Fruit fly (Drosophila melanogaster) whole organism, embryonic: ENCODE data around the gene RpS2.

Experiments used
- B-H1 ChIP-seq: fragments of 200-800 bp; sonication (Bioruptor generic); IDR thresholded peaks from 3 replicates; pipeline ENCODE4 v1.3.6; 2022; ENCODE audit warnings: missing biosample characterization, missing genetic modification characterization
- BEAF-32 ChIP-seq: fragments of 200-800 bp; sonication (Bioruptor generic); optimal IDR thresholded peaks from 3 replicates; lab custom pipeline; 2017; ENCODE audit warnings: missing biosample characterization, missing genetic modification characterization, mild to moderate bottlenecking, moderate library complexity, missing genetic modification reagents
- BtbVII ChIP-seq: fragments of 200-800 bp; sonication (Bioruptor generic); optimal IDR thresholded peaks from 3 replicates; lab custom pipeline; 2017; ENCODE audit warnings: missing biosample characterization, mild to moderate bottlenecking, missing genetic modification characterization
- CG10366 ChIP-seq: fragments of 200-800 bp; sonication (Bioruptor generic); IDR thresholded peaks from 2 replicates; pipeline ENCODE4 v1.3.6; 2022; ENCODE audit warnings: missing biosample characterization, missing genetic modification characterization
- CG10979 ChIP-seq: fragments of 200-800 bp; sonication (Bioruptor generic); optimal IDR thresholded peaks from 2 replicates; lab custom pipeline; 2018; ENCODE audit warnings: missing biosample characterization, mild to moderate bottlenecking, missing genetic modification characterization, moderate library complexity
- CG11456 ChIP-seq: fragments of 200-800 bp; sonication (Bioruptor generic); IDR thresholded peaks from 3 replicates; pipeline ENCODE4 v1.3.6; 2022; ENCODE audit warnings: missing biosample characterization, missing genetic modification characterization
- CG13894 ChIP-seq: fragments of 200-800 bp; sonication (Bioruptor generic); optimal IDR thresholded peaks from 3 replicates; lab custom pipeline; 2018; ENCODE audit warnings: missing biosample characterization, mild to moderate bottlenecking, missing genetic modification characterization, moderate library complexity
- CG14441 ChIP-seq: fragments of 200-800 bp; sonication (Bioruptor generic); IDR thresholded peaks from 2 replicates; pipeline ENCODE4 v1.3.6; 2022; ENCODE audit warnings: missing biosample characterization, missing genetic modification characterization
- CG15514 ChIP-seq: fragments of 200-800 bp; sonication (Bioruptor generic); optimal IDR thresholded peaks from 3 replicates; lab custom pipeline; 2017; ENCODE audit warnings: missing biosample characterization, missing genetic modification characterization, mild to moderate bottlenecking, moderate library complexity, missing genetic modification reagents
- CG17359 ChIP-seq: fragments of 200-800 bp; sonication (Bioruptor generic); optimal IDR thresholded peaks from 3 replicates; lab custom pipeline; 2018; ENCODE audit warnings: missing biosample characterization, mild to moderate bottlenecking, missing genetic modification characterization, moderate library complexity
- CG2129 ChIP-seq: fragments of 200-800 bp; sonication (Bioruptor generic); IDR thresholded peaks from 2 replicates; pipeline ENCODE4 v1.3.6; 2022; ENCODE audit warnings: missing biosample characterization, missing genetic modification characterization; ENCODE audit not compliant: partially characterized antibody
- CG2199 ChIP-seq: fragments of 200-800 bp; sonication (Bioruptor generic); IDR thresholded peaks from 3 replicates; pipeline ENCODE4 v1.3.6; 2022; ENCODE audit warnings: missing biosample characterization, missing genetic modification characterization
- CG31365 ChIP-seq: fragments of 200-800 bp; sonication (Bioruptor generic); optimal IDR thresholded peaks from 2 replicates; lab custom pipeline; 2018; ENCODE audit warnings: missing biosample characterization, mild to moderate bottlenecking, missing genetic modification characterization
- CG32767 ChIP-seq: fragments of 200-800 bp; sonication (Bioruptor generic); IDR thresholded peaks from 2 replicates; pipeline ENCODE4 v1.3.6; 2022; ENCODE audit warnings: missing biosample characterization, missing genetic modification characterization
- CG33213 ChIP-seq: fragments of 200-800 bp; sonication (Bioruptor generic); optimal IDR thresholded peaks from 3 replicates; lab custom pipeline; 2016; ENCODE audit warnings: missing biosample characterization, missing genetic modification characterization
- CG5180 ChIP-seq: fragments of 200-800 bp; sonication (Bioruptor generic); optimal IDR thresholded peaks from 3 replicates; lab custom pipeline; 2017; ENCODE audit warnings: missing biosample characterization, missing genetic modification characterization, mild to moderate bottlenecking, moderate library complexity, missing genetic modification reagents
- CG6272 ChIP-seq: fragments of 200-800 bp; sonication (Bioruptor generic); IDR thresholded peaks from 2 replicates; pipeline ENCODE4 v1.3.6; 2022; ENCODE audit warnings: missing biosample characterization, missing genetic modification characterization
- CG7963 ChIP-seq: fragments of 200-800 bp; sonication (Bioruptor generic); IDR thresholded peaks from 3 replicates; pipeline ENCODE4 v1.3.6; 2022; ENCODE audit warnings: missing biosample characterization, missing genetic modification characterization; ENCODE audit not compliant: partially characterized antibody
- CG9932 ChIP-seq: fragments of 200-800 bp; sonication (Bioruptor generic); IDR thresholded peaks from 2 replicates; pipeline ENCODE4 v1.3.6; 2022; ENCODE audit warnings: missing biosample characterization, missing genetic modification characterization
- D19B ChIP-seq: fragments of 200-800 bp; sonication (Bioruptor generic); optimal IDR thresholded peaks from 2 replicates; lab custom pipeline; 2017; ENCODE audit warnings: missing biosample characterization, mild to moderate bottlenecking, missing genetic modification characterization
- Ets65A ChIP-seq: fragments of 200-800 bp; sonication (Bioruptor generic); peaks from one replicate; lab custom pipeline; 2016; ENCODE audit warnings: missing biosample characterization, missing genetic modification characterization
- Hr39 ChIP-seq: fragments of >200 bp; optimal IDR thresholded peaks from 2 replicates; lab custom pipeline; 2017
- Lim3 ChIP-seq: fragments of 200-800 bp; sonication (Bioruptor generic); IDR thresholded peaks from 2 replicates; pipeline ENCODE4 v1.3.6; 2022; ENCODE audit warnings: missing biosample characterization, missing genetic modification characterization
- Med ChIP-seq: fragments of 200-800 bp; sonication (Bioruptor generic); peaks from one replicate; lab custom pipeline; 2016; ENCODE audit warnings: missing biosample characterization, missing genetic modification characterization, mild to moderate bottlenecking, inconsistent platforms, moderate library complexity
- NC2β ChIP-seq: fragments of 200-800 bp; sonication (Bioruptor generic); optimal IDR thresholded peaks from 2 replicates; lab custom pipeline; 2016; ENCODE audit warnings: missing biosample characterization, missing genetic modification characterization
- NK7.1 ChIP-seq: fragments of 200-800 bp; sonication (Bioruptor generic); optimal IDR thresholded peaks from 3 replicates; lab custom pipeline; 2016; ENCODE audit warnings: missing biosample characterization, missing genetic modification characterization
- PHDP ChIP-seq: fragments of 200-800 bp; sonication (Bioruptor generic); optimal IDR thresholded peaks from 3 replicates; lab custom pipeline; 2018; ENCODE audit warnings: missing biosample characterization, mild to moderate bottlenecking, missing genetic modification characterization, moderate library complexity
- Rfx ChIP-seq: fragments of 200-800 bp; sonication (Bioruptor generic); IDR thresholded peaks from 2 replicates; pipeline ENCODE4 v1.3.6; 2022; ENCODE audit warnings: missing biosample characterization, missing genetic modification characterization
- Stat92E ChIP-seq, 3 experiments: fragments of >200 bp in 2 of 3; fragments of 200-800 bp in 1 of 3; sonication (Bioruptor generic) in 1 of 3; optimal IDR thresholded peaks; 2 replicates each; lab custom pipeline; 2017 to 2019; ENCODE audit warnings: missing biosample characterization in 3 of 3, missing genetic modification characterization in 3 of 3, mild to moderate bottlenecking in 1 of 3, moderate library complexity in 1 of 3
- ato ChIP-seq: fragments of 200-800 bp; sonication (Bioruptor generic); IDR thresholded peaks from 2 replicates; pipeline ENCODE4 v1.3.6; 2022; ENCODE audit warnings: missing biosample characterization, missing genetic modification characterization; ENCODE audit not compliant: partially characterized antibody
- bbx ChIP-seq: fragments of 200-800 bp; sonication (Bioruptor generic); IDR thresholded peaks from 2 replicates; pipeline ENCODE4 v1.3.6; 2022; ENCODE audit warnings: missing biosample characterization, missing genetic modification characterization; ENCODE audit not compliant: partially characterized antibody
- chif ChIP-seq, 2 experiments: fragments of 200-800 bp; sonication (Bioruptor generic); optimal IDR thresholded peaks; 3 replicates each; lab custom pipeline; 2016; ENCODE audit warnings: missing biosample characterization in 2 of 2, missing genetic modification characterization in 2 of 2
- chm ChIP-seq: fragments of 200-800 bp; sonication (Bioruptor generic); IDR thresholded peaks from 2 replicates; pipeline ENCODE4 v1.3.6; 2022; ENCODE audit warnings: missing biosample characterization, missing genetic modification characterization
- dimm ChIP-seq: fragments of 200-800 bp; sonication (Bioruptor generic); IDR thresholded peaks from 2 replicates; pipeline ENCODE4 v1.3.6; 2022; ENCODE audit warnings: missing biosample characterization, missing genetic modification characterization
- dmrt99B ChIP-seq: fragments of 200-800 bp; sonication (Bioruptor generic); optimal IDR thresholded peaks from 2 replicates; lab custom pipeline; 2018; ENCODE audit warnings: missing biosample characterization, mild to moderate bottlenecking, missing genetic modification characterization, moderate library complexity
- gcm ChIP-seq: fragments of 200-800 bp; sonication (Bioruptor generic); optimal IDR thresholded peaks from 2 replicates; lab custom pipeline; 2019; ENCODE audit warnings: missing biosample characterization, mild to moderate bottlenecking, missing genetic modification characterization, moderate library complexity
- gro ChIP-seq: fragments of 200-800 bp; sonication (Bioruptor generic); optimal IDR thresholded peaks from 2 replicates; lab custom pipeline; 2016; ENCODE audit warnings: missing biosample characterization, missing genetic modification characterization
- gsb ChIP-seq: fragments of 200-800 bp; sonication (Bioruptor generic); IDR thresholded peaks from 2 replicates; pipeline ENCODE4 v1.3.6; 2022; ENCODE audit warnings: missing biosample characterization, missing genetic modification characterization
- jumu ChIP-seq: fragments of 200-800 bp; sonication (Bioruptor generic); optimal IDR thresholded peaks from 3 replicates; lab custom pipeline; 2016; ENCODE audit warnings: missing biosample characterization, missing genetic modification characterization
- maf-S ChIP-seq: fragments of 200-800 bp; sonication (Bioruptor generic); optimal IDR thresholded peaks from 2 replicates; lab custom pipeline; 2016; ENCODE audit warnings: missing biosample characterization, missing genetic modification characterization
- nerfin-1 ChIP-seq: fragments of 200-800 bp; sonication (Bioruptor generic); optimal IDR thresholded peaks from 3 replicates; lab custom pipeline; 2019; ENCODE audit warnings: missing biosample characterization, mild to moderate bottlenecking, missing genetic modification characterization, moderate library complexity
- otp ChIP-seq: fragments of 200-800 bp; sonication (Bioruptor generic); IDR thresholded peaks from 3 replicates; pipeline ENCODE4, ENCODE4 v1.3.6; 2022; ENCODE audit warnings: missing biosample characterization, missing genetic modification characterization
- salm ChIP-seq: fragments of 200-800 bp; sonication (Bioruptor generic); optimal IDR thresholded peaks from 2 replicates; lab custom pipeline; 2018; ENCODE audit warnings: missing biosample characterization, mild to moderate bottlenecking, missing genetic modification characterization
- shn ChIP-seq: fragments of 200-800 bp; sonication (Bioruptor generic); optimal IDR thresholded peaks from 3 replicates; lab custom pipeline; 2016; ENCODE audit warnings: missing biosample characterization, missing genetic modification characterization
- sim ChIP-seq: fragments of 200-800 bp; sonication (Bioruptor generic); IDR thresholded peaks from 2 replicates; pipeline ENCODE4 v1.3.6; 2022; ENCODE audit warnings: missing biosample characterization, missing genetic modification characterization
- slou ChIP-seq: fragments of 200-800 bp; sonication (Bioruptor generic); optimal IDR thresholded peaks from 3 replicates; lab custom pipeline; 2016; ENCODE audit warnings: missing biosample characterization, missing genetic modification characterization
- tio ChIP-seq: fragments of 200-800 bp; sonication (Bioruptor generic); optimal IDR thresholded peaks from 2 replicates; lab custom pipeline; 2017; ENCODE audit warnings: missing biosample characterization, missing genetic modification characterization, inconsistent platforms
- tll ChIP-seq, 2 experiments: fragments of 200-800 bp in 1 of 2; fragments of >200 bp in 1 of 2; sonication (Bioruptor generic) in 1 of 2; optimal IDR thresholded peaks; 2 replicates each; lab custom pipeline; 2017 to 2019; ENCODE audit warnings: missing biosample characterization in 2 of 2, missing genetic modification characterization in 2 of 2, mild to moderate bottlenecking in 1 of 2, moderate library complexity in 1 of 2
- unc-4 ChIP-seq: fragments of 200-800 bp; sonication (Bioruptor generic); IDR thresholded peaks from 2 replicates; pipeline ENCODE4 v1.3.6; 2022; ENCODE audit warnings: missing biosample characterization, missing genetic modification characterization; ENCODE audit not compliant: partially characterized antibody
- wor ChIP-seq: fragments of 200-800 bp; sonication (Bioruptor generic); IDR thresholded peaks from 2 replicates; pipeline ENCODE4 v1.3.6; 2022; ENCODE audit warnings: missing biosample characterization, missing genetic modification characterization
- zf30C ChIP-seq: fragments of 200-800 bp; sonication (Bioruptor generic); optimal IDR thresholded peaks from 3 replicates; lab custom pipeline; 2018; ENCODE audit warnings: missing biosample characterization, mild to moderate bottlenecking, missing genetic modification characterization
- zfh1 ChIP-seq: fragments of 200-800 bp; sonication (Bioruptor generic); IDR thresholded peaks from 3 replicates; pipeline ENCODE4 v1.3.6; 2022; ENCODE audit warnings: missing biosample characterization, missing genetic modification characterization

The RpS2 gene

DNA sequence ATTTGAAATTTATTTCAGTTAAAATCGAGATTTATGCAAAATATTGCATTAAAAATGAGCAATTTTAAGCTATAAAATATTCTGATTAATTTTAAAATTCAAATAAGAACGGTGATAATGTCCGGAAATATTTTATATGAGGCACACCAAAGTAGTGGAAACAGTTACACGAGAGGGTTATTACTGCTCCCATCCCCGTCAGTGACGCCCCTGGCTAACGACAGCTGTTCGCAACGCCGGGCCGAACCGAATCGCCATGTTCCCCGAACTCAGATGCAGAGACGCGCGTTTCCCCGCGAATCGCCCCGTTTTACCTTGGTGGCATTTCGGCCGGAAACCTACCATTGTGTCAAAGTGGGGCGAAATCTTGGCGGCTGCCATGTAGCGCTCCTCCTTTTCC lies 14.4 kb upstream of the RpS2 start (continued):
- TF ChIP-seq PHDP (tag; lab: Kevin White, UChicago) (no peak), Med (peak; percentile 90), gcm (GFP tag; lab: Kevin White, UChicago) (no peak), NC2β (GFP tag; lab: Kevin White, UChicago) (no peak), B-H1 (GFP tag; lab: Robert Waterston, UW) (no peak), CG17359 (tag; lab: Kevin White, UChicago) (peak; percentile 39), CG15514 (GFP tag; lab: Kevin White, UChicago) (peak; percentile 34), Hr39 (no peak), CG2129 (GFP tag; lab: Robert Waterston, UW) (no peak), zfh1 (GFP tag; lab: Robert Waterston, UW) (peak; percentile 58; the same call in 2 of the 3 replicates), CG14441 (GFP tag; lab: Robert Waterston, UW) (0 out of 2 replicates have a peak, but pooled peaks have one; percentile 4), otp (GFP tag; lab: Robert Waterston, UW) (no peak), dmrt99B (tag; lab: Kevin White, UChicago) (peak; percentile 19), CG2199 (GFP tag; lab: Robert Waterston, UW) (no peak), sim (GFP tag; lab: Robert Waterston, UW) (no peak), Lim3 (GFP tag; lab: Robert Waterston, UW) (no peak), BEAF-32 (GFP tag; lab: Kevin White, UChicago) (no peak), tio (GFP tag; lab: Kevin White, UChicago) (no peak), CG32767 (no peak), jumu (GFP tag; lab: Kevin White, UChicago) (peak; percentile 19), shn (GFP tag; lab: Kevin White, UChicago) (no peak), NK7.1 (GFP tag; lab: Kevin White, UChicago) (no peak), chif (GFP tag; optimal IDR thresholded peaks at IDR 0.05; lab: Kevin White, UChicago) (no peak), CG11456 (GFP tag; lab: Robert Waterston, UW) (0 out of 3 replicates have a peak, but pooled peaks have one; percentile 34), CG13894 (tag; lab: Kevin White, UChicago) (no peak), CG6272 (GFP tag; lab: Robert Waterston, UW) (no peak), CG9932 (GFP tag; lab: Robert Waterston, UW) (peak; percentile 54), BtbVII (no peak), Stat92E (GFP tag; optimal IDR thresholded peaks at IDR 0.05; lab: Kevin White, UChicago) (no peak), nerfin-1 (tag; lab: Kevin White, UChicago) (no peak), ato (GFP tag; lab: Robert Waterston, UW) (no peak), dimm (no peak), CG7963 (no peak), CG31365 (tag; lab: Kevin White, UChicago) (no peak), Rfx (GFP tag; lab: Robert Waterston, UW) (peak; percentile 64), gsb (GFP tag; lab: Robert Waterston, UW) (no peak), tll (GFP tag; optimal IDR thresholded peaks at IDR 0.05; lab: Kevin White, UChicago) (no peak), unc-4 (GFP tag; lab: Robert Waterston, UW) (no peak), gro (no peak), D19B (no peak), salm (tag; lab: Kevin White, UChicago) (no peak), wor (GFP tag; lab: Robert Waterston, UW) (no peak), zf30C (no peak), chm (no peak), Ets65A (GFP tag; lab: Kevin White, UChicago) (no peak), CG10979 (tag; lab: Kevin White, UChicago) (no peak), CG33213 (GFP tag; lab: Kevin White, UChicago) (no peak), CG10366 (GFP tag; lab: Robert Waterston, UW) (no peak), slou (GFP tag; lab: Kevin White, UChicago) (no peak), bbx (GFP tag; lab: Robert Waterston, UW) (no peak), maf-S (GFP tag; lab: Kevin White, UChicago) (no peak), CG5180 (GFP tag; lab: Kevin White, UChicago) (no peak)
